Worm (Caenorhabditis elegans) whole organism, early embryonic: ENCODE measurements around the gene Y22D7AR.3.

Source experiments
- aly-1 ChIP-seq: sonication (generic microtip); optimal IDR thresholded peaks from 2 replicates; lab custom pipeline; 2016; ENCODE audit warnings: missing genetic modification characterization, missing compliant biosample characterization
- ama-1 ChIP-seq: fragments of 150-350 bp; optimal IDR thresholded peaks from 2 replicates; lab custom pipeline; 2014
- ceh-36 ChIP-seq: sonication (generic microtip); optimal IDR thresholded peaks from 2 replicates; lab custom pipeline; 2016; ENCODE audit warnings: missing genetic modification characterization, inconsistent platforms, missing compliant biosample characterization
- flt-1 ChIP-seq: fragments of 200-800 bp; sonication (Bioruptor generic); IDR thresholded peaks from 2 replicates; pipeline ENCODE4 v1.3.6; 2022; ENCODE audit warnings: missing genetic modification characterization, missing compliant biosample characterization

ce11 chrIII:1676588-1676987 is 10.9 kb upstream of the Y22D7AR.3 start, which contains the start of gene Y22D7AR.6:
- TF ChIP-seq ama-1 (lab: Kevin White, UChicago): no peak
- no peak for TF ChIP-seq aly-1 (tag; lab: Kevin White, UChicago)
- TF ChIP-seq ceh-36 (tag; lab: Kevin White, UChicago): no peak
- no peak for TF ChIP-seq flt-1
